Worm (Caenorhabditis elegans) whole organism, young adult: ENCODE data around the gene mspn-1.

Experiments
- F22D6.2 ChIP-seq: sonication (generic microtip); optimal IDR thresholded peaks from 2 replicates; lab custom pipeline; 2016; ENCODE audit warnings: mild to moderate bottlenecking, missing genetic modification characterization, missing compliant biosample characterization
- F39B2.1 ChIP-seq: fragments of 200-800 bp; sonication (Bioruptor generic); IDR thresholded peaks from 2 replicates; pipeline ENCODE4 v1.3.6; 2022; ENCODE audit warnings: missing genetic modification reagents, missing genetic modification characterization, missing compliant biosample characterization
- bed-2 ChIP-seq: fragments of 200-800 bp; sonication (Bioruptor generic); IDR thresholded peaks from 2 replicates; pipeline ENCODE4 v1.3.6; 2022; ENCODE audit warnings: missing genetic modification reagents, missing genetic modification characterization, missing compliant biosample characterization
- mxl-1 ChIP-seq: sonication (generic microtip); optimal IDR thresholded peaks from 2 replicates; lab custom pipeline; 2016; ENCODE audit warnings: missing genetic modification characterization, missing compliant biosample characterization
- somi-1 ChIP-seq: fragments of 200-800 bp; sonication (Bioruptor generic); optimal IDR thresholded peaks from 2 replicates; lab custom pipeline; 2018; ENCODE audit warnings: mild to moderate bottlenecking, missing genetic modification characterization, missing compliant biosample characterization
- unc-130 ChIP-seq: sonication (generic microtip); optimal IDR thresholded peaks from 2 replicates; lab custom pipeline; 2016; ENCODE audit warnings: missing genetic modification reagents, missing genetic modification characterization, missing compliant biosample characterization

DNA sequence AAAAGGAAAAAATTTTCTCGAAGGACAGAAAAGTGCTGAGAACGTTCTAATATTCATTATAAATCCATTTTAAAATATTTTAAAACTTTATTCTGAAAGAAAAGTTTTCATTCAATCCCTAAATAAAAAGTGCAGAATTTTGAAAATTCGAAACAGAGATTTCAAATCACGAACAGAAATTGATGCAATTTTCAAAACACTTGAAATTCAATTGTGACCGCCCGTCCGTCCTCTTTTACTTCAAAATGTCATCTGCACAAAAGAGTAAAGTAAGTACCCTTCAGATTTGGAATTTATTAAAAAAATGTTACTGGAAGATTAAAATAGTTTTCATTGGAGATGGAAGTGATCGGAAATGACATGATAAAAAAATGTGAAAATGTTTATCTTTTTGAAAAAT, 10.7 kb downstream of the mspn-1 start:
- TF ChIP-seq somi-1 (GFP tag; lab: Kevin White, UChicago) (no peak), bed-2 (GFP tag; lab: Robert Waterston, UW) (no peak), mxl-1 (tag; lab: Kevin White, UChicago) (no peak), F22D6.2 (tag; lab: Kevin White, UChicago) (no peak), unc-130 (GFP tag; lab: Kevin White, UChicago) (no peak), F39B2.1 (GFP tag; lab: Robert Waterston, UW) (no peak)
